Worm (Caenorhabditis elegans) whole organism, L4 larva: ENCODE results near the gene ZK822.9.

Experiments
- F10B5.3 ChIP-seq: sonication (generic microtip); optimal IDR thresholded peaks from 2 replicates; lab custom pipeline; 2016; ENCODE audit warnings: mild to moderate bottlenecking, missing genetic modification characterization, missing compliant biosample characterization
- ama-1 ChIP-seq: fragments of 150-350 bp; optimal IDR thresholded peaks from 2 replicates; lab custom pipeline; 2014; ENCODE audit warnings: inconsistent platforms, mixed read lengths
- ceh-82 ChIP-seq: sonication (generic microtip); optimal IDR thresholded peaks from 2 replicates; lab custom pipeline; 2017; ENCODE audit warnings: missing biosample characterization, missing genetic modification characterization
- fkh-10 ChIP-seq: fragments of 150-350 bp; optimal IDR thresholded peaks from 2 replicates; lab custom pipeline; 2014; ENCODE audit warnings: missing biosample characterization, missing genetic modification reagents, missing genetic modification characterization
- fos-1 ChIP-seq: fragments of 150-350 bp; optimal IDR thresholded peaks from 2 replicates; lab custom pipeline; 2014; ENCODE audit warnings: missing biosample characterization, missing genetic modification characterization
- lin-13 ChIP-seq: fragments of 150-350 bp; optimal IDR thresholded peaks from 2 replicates; lab custom pipeline; 2014; ENCODE audit warnings: missing biosample characterization, missing genetic modification reagents, missing genetic modification characterization
- mdt-29 ChIP-seq: fragments of 200-800 bp; sonication (Bioruptor generic); IDR thresholded peaks from 2 replicates; pipeline ENCODE4 v1.3.6; 2022; ENCODE audit warnings: missing genetic modification reagents, missing genetic modification characterization, missing compliant biosample characterization
- nhr-25 ChIP-seq: sonication (generic microtip); optimal IDR thresholded peaks from 2 replicates; lab custom pipeline; 2017; ENCODE audit warnings: missing genetic modification characterization, mild to moderate bottlenecking, missing compliant biosample characterization, antibody characterized with exemption, moderate library complexity, borderline replicate concordance; ENCODE audit not compliant: insufficient read depth
- nhr-6 ChIP-seq: fragments of 150-350 bp; optimal IDR thresholded peaks from 2 replicates; lab custom pipeline; 2014; ENCODE audit warnings: missing biosample characterization, missing genetic modification characterization
- nhr-76 ChIP-seq: fragments of 150-350 bp; optimal IDR thresholded peaks from 2 replicates; lab custom pipeline; 2014; ENCODE audit warnings: missing biosample characterization, missing genetic modification characterization
- set-16 ChIP-seq: fragments of 200-800 bp; sonication (Bioruptor generic); IDR thresholded peaks from 2 replicates; pipeline ENCODE4 v1.3.6; 2022; ENCODE audit warnings: missing genetic modification reagents, missing genetic modification characterization, missing compliant biosample characterization
- snpc-1.2 ChIP-seq: fragments of 200-800 bp; sonication (Bioruptor generic); IDR thresholded peaks from 2 replicates; pipeline ENCODE4 v1.3.6; 2022; ENCODE audit warnings: missing genetic modification reagents, missing genetic modification characterization, missing compliant biosample characterization
- unc-62 ChIP-seq, 3 experiments: fragments of 150-350 bp in 1 of 3; sonication (generic microtip); optimal IDR thresholded peaks in 2 of 3; peaks in 1 of 3; 1 replicate in 1 of 3; 2 replicates in 2 of 3; lab custom pipeline; 2014 to 2017; ENCODE audit warnings: missing biosample characterization in 3 of 3, missing genetic modification characterization in 3 of 3, missing genetic modification reagents in 3 of 3, missing genotype in 1 of 3
- zip-2 ChIP-seq: fragments of 150-350 bp; optimal IDR thresholded peaks from 2 replicates; lab custom pipeline; 2014; ENCODE audit warnings: missing biosample characterization, missing genetic modification characterization

DNA sequence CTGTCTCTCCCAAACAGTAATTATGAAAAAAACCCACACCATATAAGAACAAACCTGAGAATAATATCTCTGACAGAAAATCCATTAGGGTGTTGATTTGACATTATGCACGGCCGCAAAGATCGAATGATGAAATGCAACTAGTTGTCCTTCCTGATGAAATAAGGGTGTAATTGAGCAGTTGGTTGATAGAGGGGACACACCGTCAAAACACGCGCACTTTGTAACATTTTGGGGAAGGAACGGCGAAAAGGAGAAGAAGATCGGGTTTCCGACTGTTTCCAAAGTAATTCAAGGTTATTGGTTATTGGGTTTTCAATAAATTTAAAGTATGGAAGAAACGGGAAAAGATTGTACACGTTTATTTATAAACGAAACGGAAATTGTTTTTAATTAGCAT lies 6.3 kb downstream of the ZK822.9 start, which contains the start of gene ZK822.1:
- no peak for TF ChIP-seq snpc-1.2 (GFP tag; lab: Robert Waterston, UW)
- TF ChIP-seq nhr-6 (tag; lab: Kevin White, UChicago), result no peak
- TF ChIP-seq fkh-10 (GFP tag; lab: Kevin White, UChicago), result no peak
- no peak for TF ChIP-seq nhr-25 (tag; lab: Kevin White, UChicago)
- no peak for TF ChIP-seq fos-1 (tag; lab: Kevin White, UChicago)
- TF ChIP-seq ceh-82 (tag; lab: Kevin White, UChicago), result no peak
- no peak for TF ChIP-seq F10B5.3 (tag; lab: Kevin White, UChicago)
- TF ChIP-seq mdt-29 (GFP tag; lab: Robert Waterston, UW), result no peak
- TF ChIP-seq lin-13 (GFP tag; lab: Kevin White, UChicago), result no peak
- TF ChIP-seq unc-62 (GFP tag; optimal IDR thresholded peaks at IDR 0.05 in 1 of 2; lab: Kevin White, UChicago), result no peak
- no peak for TF ChIP-seq unc-62 (tag; optimal IDR thresholded peaks at IDR 0.05; lab: Kevin White, UChicago)
- no peak for TF ChIP-seq set-16 (GFP tag; lab: Robert Waterston, UW)
- no peak for TF ChIP-seq zip-2
- no peak for TF ChIP-seq nhr-76 (tag; lab: Kevin White, UChicago)
- no peak for TF ChIP-seq ama-1 (lab: Kevin White, UChicago)
